Worm (Caenorhabditis elegans) whole organism, L4 larva: ENCODE data around the gene C07A9.5.

Experiments used
- R02D3.7 ChIP-seq: fragments of 150-350 bp; sonication (generic microtip); optimal IDR thresholded peaks from 3 replicates; lab custom pipeline; 2014; ENCODE audit warnings: missing biosample characterization, missing genetic modification characterization
- ZK546.5 ChIP-seq, 2 experiments: sonication (generic microtip); optimal IDR thresholded peaks; 2 replicates each; lab custom pipeline; 2017; ENCODE audit warnings: missing biosample characterization in 2 of 2, missing genetic modification characterization in 2 of 2
- ceh-20 ChIP-seq: fragments of 200-800 bp; sonication (Bioruptor generic); IDR thresholded peaks from 2 replicates; pipeline ENCODE4 v1.3.6; 2022; ENCODE audit warnings: missing genetic modification reagents, missing genetic modification characterization, missing compliant biosample characterization
- lsy-2 ChIP-seq, 2 experiments: fragments of 150-350 bp in 1 of 2; sonication (generic microtip) in 1 of 2; optimal IDR thresholded peaks; 2 replicates each; lab custom pipeline; 2014 to 2017; ENCODE audit warnings: missing biosample characterization in 2 of 2, missing genetic modification characterization in 2 of 2
- nhr-111 ChIP-seq: fragments of 200-800 bp; sonication (Bioruptor generic); optimal IDR thresholded peaks from 2 replicates; lab custom pipeline; 2018; ENCODE audit warnings: mild to moderate bottlenecking, missing genetic modification characterization, missing compliant biosample characterization
- unc-62 ChIP-seq, 3 experiments: fragments of 150-350 bp in 1 of 3; sonication (generic microtip); optimal IDR thresholded peaks in 2 of 3; peaks in 1 of 3; 1 replicate in 1 of 3; 2 replicates in 2 of 3; lab custom pipeline; 2014 to 2017; ENCODE audit warnings: missing biosample characterization in 3 of 3, missing genetic modification characterization in 3 of 3, missing genetic modification reagents in 3 of 3, missing genotype in 1 of 3
- ztf-11 ChIP-seq: fragments of 150-350 bp; optimal IDR thresholded peaks from 2 replicates; lab custom pipeline; 2014; ENCODE audit warnings: missing biosample characterization, missing genetic modification characterization

DNA sequence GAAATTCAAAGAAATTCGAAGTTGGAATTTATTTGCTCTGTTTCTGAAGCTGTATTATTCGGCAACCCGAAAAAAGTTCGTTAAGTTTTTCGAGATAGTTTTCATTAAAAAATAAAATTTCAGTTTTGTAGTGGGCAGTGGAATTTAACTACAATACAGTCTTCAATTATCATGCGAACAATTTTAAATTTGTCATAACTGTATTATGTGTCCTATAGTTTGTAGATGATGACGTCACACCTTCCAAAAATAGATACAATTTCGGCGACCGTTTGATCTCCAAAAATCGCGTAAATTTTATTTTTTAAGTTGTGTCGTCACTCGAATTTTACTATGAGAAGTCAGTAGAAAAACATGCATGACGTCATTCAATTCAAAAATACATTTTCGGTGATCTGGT lies 30.6 kb upstream of the C07A9.5 start:
- no peak for TF ChIP-seq nhr-111 (GFP tag; lab: Kevin White, UChicago)
- no peak for TF ChIP-seq lsy-2 (tag; optimal IDR thresholded peaks at IDR 0.05; lab: Kevin White, UChicago)
- no peak for TF ChIP-seq ZK546.5 (tag; optimal IDR thresholded peaks at IDR 0.05; lab: Kevin White, UChicago)
- no peak for TF ChIP-seq unc-62 (GFP tag; optimal IDR thresholded peaks at IDR 0.05 in 1 of 2; lab: Kevin White, UChicago)
- no peak for TF ChIP-seq unc-62 (tag; optimal IDR thresholded peaks at IDR 0.05; lab: Kevin White, UChicago)
- TF ChIP-seq R02D3.7 (tag; lab: Kevin White, UChicago) = no peak
- no peak for TF ChIP-seq ceh-20 (GFP tag; lab: Robert Waterston, UW)
- TF ChIP-seq ztf-11 (tag; lab: Kevin White, UChicago) = no peak
